Fruit fly (Drosophila melanogaster) whole organism, embryonic: ENCODE data around the gene CG5850.

ENCODE experiments used
- Abd-B ChIP-seq: fragments of 200-800 bp; sonication (Bioruptor generic); optimal IDR thresholded peaks from 2 replicates; lab custom pipeline; 2018; ENCODE audit warnings: missing biosample characterization, mild to moderate bottlenecking, missing genetic modification characterization, moderate library complexity
- Atf6 ChIP-seq: fragments of 200-800 bp; sonication (Bioruptor generic); IDR thresholded peaks from 2 replicates; pipeline ENCODE4 v1.3.6; 2022; ENCODE audit warnings: missing biosample characterization, missing genetic modification characterization
- C15 ChIP-seq: fragments of 200-800 bp; sonication (Bioruptor generic); IDR thresholded peaks from 3 replicates; pipeline ENCODE4 v1.3.6; 2022; ENCODE audit warnings: missing biosample characterization, missing genetic modification characterization
- CG10147 ChIP-seq: fragments of 200-800 bp; sonication (Bioruptor generic); optimal IDR thresholded peaks from 2 replicates; lab custom pipeline; 2019; ENCODE audit warnings: missing biosample characterization, mild to moderate bottlenecking, missing genetic modification characterization, moderate library complexity
- CG10209 ChIP-seq: fragments of 200-800 bp; sonication (Bioruptor generic); optimal IDR thresholded peaks from 3 replicates; lab custom pipeline; 2017; ENCODE audit warnings: missing biosample characterization, mild to moderate bottlenecking, missing genetic modification characterization, missing genetic modification reagents
- CG1024 ChIP-seq: fragments of 200-800 bp; sonication (Bioruptor generic); IDR thresholded peaks from 2 replicates; pipeline ENCODE4 v1.3.6; 2022; ENCODE audit warnings: missing biosample characterization, missing genetic modification characterization
- CG10274 ChIP-seq: fragments of 200-800 bp; sonication (Bioruptor generic); optimal IDR thresholded peaks from 3 replicates; lab custom pipeline; 2017; ENCODE audit warnings: missing biosample characterization, mild to moderate bottlenecking, missing genetic modification characterization
- CG10321 ChIP-seq: fragments of 200-800 bp; sonication (Bioruptor generic); IDR thresholded peaks from 2 replicates; pipeline ENCODE4 v1.3.6; 2022; ENCODE audit warnings: missing biosample characterization, missing genetic modification characterization
- CG10565 ChIP-seq: fragments of 200-800 bp; sonication (Bioruptor generic); optimal IDR thresholded peaks from 3 replicates; lab custom pipeline; 2016; ENCODE audit warnings: missing biosample characterization, mild to moderate bottlenecking, missing genetic modification characterization
- CG12071 ChIP-seq: fragments of 200-800 bp; sonication (Bioruptor generic); optimal IDR thresholded peaks from 3 replicates; lab custom pipeline; 2018; ENCODE audit warnings: missing biosample characterization, mild to moderate bottlenecking, missing genetic modification characterization
- CG15514 ChIP-seq: fragments of 200-800 bp; sonication (Bioruptor generic); optimal IDR thresholded peaks from 3 replicates; lab custom pipeline; 2017; ENCODE audit warnings: missing biosample characterization, missing genetic modification characterization, mild to moderate bottlenecking, moderate library complexity, missing genetic modification reagents
- CG15696 ChIP-seq: fragments of 200-800 bp; sonication (Bioruptor generic); optimal IDR thresholded peaks from 2 replicates; lab custom pipeline; 2019; ENCODE audit warnings: missing biosample characterization, mild to moderate bottlenecking, missing genetic modification characterization, moderate library complexity
- CG16813 ChIP-seq: fragments of 200-800 bp; sonication (Bioruptor generic); IDR thresholded peaks from 3 replicates; pipeline ENCODE4 v1.3.6; 2022; ENCODE audit warnings: missing biosample characterization, missing genetic modification characterization; ENCODE audit not compliant: partially characterized antibody
- CG16863 ChIP-seq: fragments of 200-800 bp; sonication (Bioruptor generic); optimal IDR thresholded peaks from 3 replicates; lab custom pipeline; 2016; ENCODE audit warnings: missing biosample characterization, missing genetic modification characterization
- CG17359 ChIP-seq: fragments of 200-800 bp; sonication (Bioruptor generic); optimal IDR thresholded peaks from 3 replicates; lab custom pipeline; 2018; ENCODE audit warnings: missing biosample characterization, mild to moderate bottlenecking, missing genetic modification characterization, moderate library complexity
- CG17612 ChIP-seq: fragments of 200-800 bp; sonication (Bioruptor generic); IDR thresholded peaks from 2 replicates; pipeline ENCODE4 v1.3.6; 2022; ENCODE audit warnings: missing biosample characterization, missing genetic modification characterization
- CG2116 ChIP-seq: fragments of 200-800 bp; sonication (Bioruptor generic); optimal IDR thresholded peaks from 3 replicates; lab custom pipeline; 2018; ENCODE audit warnings: missing biosample characterization, mild to moderate bottlenecking, missing genetic modification characterization
- CG2199 ChIP-seq: fragments of 200-800 bp; sonication (Bioruptor generic); IDR thresholded peaks from 3 replicates; pipeline ENCODE4 v1.3.6; 2022; ENCODE audit warnings: missing biosample characterization, missing genetic modification characterization
- CG31388 ChIP-seq: fragments of 200-800 bp; sonication (Bioruptor generic); optimal IDR thresholded peaks from 2 replicates; lab custom pipeline; 2016; ENCODE audit warnings: missing biosample characterization, missing genetic modification characterization
- CG32532 ChIP-seq: fragments of 200-800 bp; sonication (Bioruptor generic); IDR thresholded peaks from 2 replicates; pipeline ENCODE4 v1.3.6; 2022; ENCODE audit warnings: missing biosample characterization, missing genetic modification characterization
- CG33213 ChIP-seq: fragments of 200-800 bp; sonication (Bioruptor generic); optimal IDR thresholded peaks from 3 replicates; lab custom pipeline; 2016; ENCODE audit warnings: missing biosample characterization, missing genetic modification characterization
- Dad ChIP-seq: fragments of 200-800 bp; sonication (Bioruptor generic); optimal IDR thresholded peaks from 3 replicates; lab custom pipeline; 2016; ENCODE audit warnings: missing biosample characterization, missing genetic modification characterization
- Doc2 ChIP-seq: fragments of 200-800 bp; sonication (Bioruptor generic); IDR thresholded peaks from 2 replicates; pipeline ENCODE4 v1.3.6; 2022; ENCODE audit warnings: missing biosample characterization, missing genetic modification characterization
- Ets65A ChIP-seq: fragments of 200-800 bp; sonication (Bioruptor generic); peaks from one replicate; lab custom pipeline; 2016; ENCODE audit warnings: missing biosample characterization, missing genetic modification characterization
- Fer2 ChIP-seq: fragments of 200-800 bp; sonication (Bioruptor generic); optimal IDR thresholded peaks from 2 replicates; lab custom pipeline; 2018; ENCODE audit warnings: missing biosample characterization, mild to moderate bottlenecking, missing genetic modification characterization, moderate library complexity
- Hr39 ChIP-seq: fragments of >200 bp; optimal IDR thresholded peaks from 2 replicates; lab custom pipeline; 2017
- MESR4 ChIP-seq: fragments of 200-800 bp; sonication (Bioruptor generic); optimal IDR thresholded peaks from 2 replicates; lab custom pipeline; 2018; ENCODE audit warnings: missing biosample characterization, mild to moderate bottlenecking, missing genetic modification characterization, moderate library complexity
- NFAT ChIP-seq: fragments of 200-800 bp; sonication (Bioruptor generic); IDR thresholded peaks from 2 replicates; pipeline ENCODE4 v1.3.6; 2022; ENCODE audit warnings: missing biosample characterization, missing genetic modification characterization
- Nf-YC ChIP-seq: fragments of 200-800 bp; optimal IDR thresholded peaks from 3 replicates; lab custom pipeline; 2019; ENCODE audit warnings: missing biosample characterization, mild to moderate bottlenecking, missing genetic modification characterization, moderate library complexity
- NfI ChIP-seq: fragments of 200-800 bp; sonication (Bioruptor generic); optimal IDR thresholded peaks from 3 replicates; lab custom pipeline; 2018; ENCODE audit warnings: missing biosample characterization, mild to moderate bottlenecking, missing genetic modification characterization, moderate library complexity
- Sin3A ChIP-seq: fragments of >200 bp; optimal IDR thresholded peaks from 2 replicates; lab custom pipeline; 2018
- Sox100B ChIP-seq: fragments of 200-800 bp; sonication (Bioruptor generic); optimal IDR thresholded peaks from 3 replicates; lab custom pipeline; 2018; ENCODE audit warnings: missing biosample characterization, mild to moderate bottlenecking, missing genetic modification characterization
- al ChIP-seq: fragments of 200-800 bp; sonication (Bioruptor generic); IDR thresholded peaks from 2 replicates; pipeline ENCODE4 v1.3.6; 2022; ENCODE audit warnings: missing biosample characterization, missing genetic modification characterization
- cg ChIP-seq: fragments of 200-800 bp; sonication (Bioruptor generic); optimal IDR thresholded peaks from 3 replicates; lab custom pipeline; 2019; ENCODE audit warnings: missing biosample characterization, mild to moderate bottlenecking, missing genetic modification characterization, moderate library complexity
- chinmo ChIP-seq: fragments of 200-800 bp; sonication (Bioruptor generic); IDR thresholded peaks from 4 replicates; pipeline ENCODE4 v1.3.6; 2022; ENCODE audit warnings: missing biosample characterization, missing genetic modification characterization; ENCODE audit not compliant: partially characterized antibody
- chn ChIP-seq: fragments of 200-800 bp; sonication (Bioruptor generic); optimal IDR thresholded peaks from 2 replicates; lab custom pipeline; 2016; ENCODE audit warnings: missing biosample characterization, missing genetic modification characterization
- crol ChIP-seq: fragments of 200-800 bp; sonication (Bioruptor generic); IDR thresholded peaks from 2 replicates; pipeline ENCODE4 v1.3.6; 2022; ENCODE audit warnings: missing biosample characterization, missing genetic modification characterization
- ham ChIP-seq: fragments of 200-800 bp; sonication (Bioruptor generic); IDR thresholded peaks from 2 replicates; pipeline ENCODE4 v1.3.6; 2022; ENCODE audit warnings: missing biosample characterization, missing genetic modification characterization
- ken ChIP-seq: fragments of 200-800 bp; sonication (Bioruptor generic); IDR thresholded peaks from 3 replicates; pipeline ENCODE4 v1.3.6; 2022; ENCODE audit warnings: missing biosample characterization, missing genetic modification characterization
- knrl ChIP-seq: fragments of 200-800 bp; sonication (Bioruptor generic); IDR thresholded peaks from 3 replicates; pipeline ENCODE4 v1.3.6; 2022; ENCODE audit warnings: missing biosample characterization, missing genetic modification characterization; ENCODE audit not compliant: partially characterized antibody
- luna ChIP-seq: fragments of 200-800 bp; sonication (Bioruptor generic); optimal IDR thresholded peaks from 2 replicates; lab custom pipeline; 2016; ENCODE audit warnings: missing biosample characterization, missing genetic modification characterization
- mirr ChIP-seq: fragments of 200-800 bp; sonication (Bioruptor generic); optimal IDR thresholded peaks from 3 replicates; lab custom pipeline; 2018; ENCODE audit warnings: missing biosample characterization, mild to moderate bottlenecking, missing genetic modification characterization
- pfk ChIP-seq: fragments of 200-800 bp; sonication (Bioruptor generic); optimal IDR thresholded peaks from 2 replicates; lab custom pipeline; 2018; ENCODE audit warnings: missing biosample characterization, mild to moderate bottlenecking, missing genetic modification characterization, moderate library complexity
- phol ChIP-seq: fragments of 200-800 bp; sonication (Bioruptor generic); optimal IDR thresholded peaks from 3 replicates; lab custom pipeline; 2018; ENCODE audit warnings: missing biosample characterization, mild to moderate bottlenecking, missing genetic modification characterization, moderate library complexity
- pnt ChIP-seq: fragments of 200-800 bp; sonication (Bioruptor generic); optimal IDR thresholded peaks from 3 replicates; lab custom pipeline; 2016; ENCODE audit warnings: missing biosample characterization, missing genetic modification characterization
- psq ChIP-seq: fragments of 200-800 bp; sonication (Bioruptor generic); optimal IDR thresholded peaks from 2 replicates; lab custom pipeline; 2017; ENCODE audit warnings: missing biosample characterization, missing genetic modification characterization
- shn ChIP-seq: fragments of 200-800 bp; sonication (Bioruptor generic); optimal IDR thresholded peaks from 3 replicates; lab custom pipeline; 2016; ENCODE audit warnings: missing biosample characterization, missing genetic modification characterization
- tna ChIP-seq: fragments of 200-800 bp; sonication (Bioruptor generic); IDR thresholded peaks from 2 replicates; pipeline ENCODE4 v1.3.6; 2022; ENCODE audit warnings: missing biosample characterization, missing genetic modification characterization; ENCODE audit not compliant: partially characterized antibody
- toy ChIP-seq: fragments of 200-800 bp; sonication (Bioruptor generic); IDR thresholded peaks from 2 replicates; pipeline ENCODE4 v1.3.6; 2022; ENCODE audit warnings: missing biosample characterization, missing genetic modification characterization
- trem ChIP-seq: fragments of 200-800 bp; optimal IDR thresholded peaks from 3 replicates; lab custom pipeline; 2019; ENCODE audit warnings: missing biosample characterization, mild to moderate bottlenecking, missing genetic modification characterization, moderate library complexity
- ttk ChIP-seq: fragments of 200-800 bp; sonication (Bioruptor generic); IDR thresholded peaks from 2 replicates; pipeline ENCODE4 v2.1.2; 2022; ENCODE audit warnings: missing biosample characterization, missing genetic modification characterization
- unpg ChIP-seq: fragments of 200-800 bp; sonication (Bioruptor generic); optimal IDR thresholded peaks from 3 replicates; lab custom pipeline; 2018; ENCODE audit warnings: missing biosample characterization, mild to moderate bottlenecking, missing genetic modification characterization, moderate library complexity
- z ChIP-seq: fragments of 200-800 bp; sonication (Bioruptor generic); IDR thresholded peaks from 3 replicates; pipeline ENCODE4 v1.3.6; 2022; ENCODE audit warnings: missing biosample characterization, missing genetic modification characterization

CG5850 gene

DNA sequence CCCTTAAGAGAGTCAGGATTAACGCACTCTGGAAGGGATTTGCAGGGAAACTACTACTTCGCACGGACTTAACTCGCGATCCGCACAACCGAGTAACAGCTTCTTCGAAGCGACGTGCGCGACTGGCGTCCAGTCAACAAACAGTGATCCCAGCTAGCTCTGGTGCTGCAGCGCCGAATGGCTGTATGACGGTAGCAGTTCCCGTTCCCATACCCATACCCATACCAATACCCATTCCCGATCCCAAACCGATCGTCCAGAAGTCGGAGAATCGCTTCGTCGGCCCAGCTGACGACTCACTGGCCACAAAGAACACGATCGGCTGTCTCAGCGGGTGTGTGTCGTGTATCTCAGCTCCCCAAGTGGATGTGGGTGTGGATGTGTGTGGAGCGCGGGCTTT lies 16.5 kb downstream of the CG5850 start, which contains the start of gene CG5853 (continued):
- TF ChIP-seq Nf-YC (no peak), trem (tag; lab: Kevin White, UChicago) (no peak), CG31388 (GFP tag; lab: Kevin White, UChicago) (no peak), NfI (GFP tag; lab: Kevin White, UChicago) (no peak), CG17612 (GFP tag; lab: Robert Waterston, UW) (no peak), CG16813 (GFP tag; lab: Robert Waterston, UW) (no peak), CG15514 (GFP tag; lab: Kevin White, UChicago) (peak; percentile 25), CG16863 (no peak), Ets65A (no peak), CG10321 (GFP tag; lab: Robert Waterston, UW) (no peak), CG32532 (peak; percentile 52; the same call in 1 of the 2 replicates), pnt (GFP tag; lab: Kevin White, UChicago) (no peak), CG10565 (GFP tag; lab: Kevin White, UChicago) (no peak), chinmo (GFP tag; lab: Robert Waterston, UW) (peak; percentile 87; the same call in 3 of the 4 replicates), Sox100B (GFP tag; lab: Kevin White, UChicago) (no peak), pfk (GFP tag; lab: Kevin White, UChicago) (no peak), unpg (GFP tag; lab: Kevin White, UChicago) (no peak), CG10147 (GFP tag; lab: Kevin White, UChicago) (no peak), CG1024 (GFP tag; lab: Robert Waterston, UW) (no peak), tna (GFP tag; lab: Robert Waterston, UW) (no peak), cg (peak; percentile 39), Hr39 (lab: Kevin White, UChicago) (no peak), CG2199 (GFP tag; lab: Robert Waterston, UW) (no peak), Abd-B (no peak), knrl (GFP tag; lab: Robert Waterston, UW) (no peak), Doc2 (GFP tag; lab: Robert Waterston, UW) (no peak), NFAT (GFP tag; lab: Robert Waterston, UW) (0 out of 2 replicates have a peak, but pooled peaks have one; percentile 32), psq (no peak), al (GFP tag; lab: Robert Waterston, UW) (no peak), chn (GFP tag; lab: Kevin White, UChicago) (no peak), toy (GFP tag; lab: Robert Waterston, UW) (no peak), Sin3A (lab: Kevin White, UChicago) (no peak), Atf6 (GFP tag; lab: Robert Waterston, UW) (peak; percentile 28; the same call in 1 of the 2 replicates), ken (GFP tag; lab: Robert Waterston, UW) (no peak), CG12071 (no peak), crol (GFP tag; lab: Robert Waterston, UW) (no peak), CG10274 (GFP tag; lab: Kevin White, UChicago) (no peak), CG17359 (tag; lab: Kevin White, UChicago) (no peak), CG10209 (GFP tag; lab: Kevin White, UChicago) (no peak), MESR4 (no peak), z (GFP tag; lab: Robert Waterston, UW) (0 out of 3 replicates have a peak, but pooled peaks have one; percentile 28), C15 (GFP tag; lab: Robert Waterston, UW) (no peak), ttk (GFP tag; lab: Robert Waterston, UW) (no peak), ham (GFP tag; lab: Robert Waterston, UW) (no peak), phol (tag; lab: Kevin White, UChicago) (no peak), luna (GFP tag; lab: Kevin White, UChicago) (no peak), mirr (GFP tag; lab: Kevin White, UChicago) (peak; percentile 84), CG33213 (GFP tag; lab: Kevin White, UChicago) (no peak), CG15696 (tag; lab: Kevin White, UChicago) (no peak), shn (GFP tag; lab: Kevin White, UChicago) (no peak), Dad (GFP tag; lab: Kevin White, UChicago) (no peak), CG2116 (GFP tag; lab: Kevin White, UChicago) (no peak), Fer2 (no peak)
